Fruit fly (Drosophila melanogaster): ENCODE data around the gene GMF.

DNA sequence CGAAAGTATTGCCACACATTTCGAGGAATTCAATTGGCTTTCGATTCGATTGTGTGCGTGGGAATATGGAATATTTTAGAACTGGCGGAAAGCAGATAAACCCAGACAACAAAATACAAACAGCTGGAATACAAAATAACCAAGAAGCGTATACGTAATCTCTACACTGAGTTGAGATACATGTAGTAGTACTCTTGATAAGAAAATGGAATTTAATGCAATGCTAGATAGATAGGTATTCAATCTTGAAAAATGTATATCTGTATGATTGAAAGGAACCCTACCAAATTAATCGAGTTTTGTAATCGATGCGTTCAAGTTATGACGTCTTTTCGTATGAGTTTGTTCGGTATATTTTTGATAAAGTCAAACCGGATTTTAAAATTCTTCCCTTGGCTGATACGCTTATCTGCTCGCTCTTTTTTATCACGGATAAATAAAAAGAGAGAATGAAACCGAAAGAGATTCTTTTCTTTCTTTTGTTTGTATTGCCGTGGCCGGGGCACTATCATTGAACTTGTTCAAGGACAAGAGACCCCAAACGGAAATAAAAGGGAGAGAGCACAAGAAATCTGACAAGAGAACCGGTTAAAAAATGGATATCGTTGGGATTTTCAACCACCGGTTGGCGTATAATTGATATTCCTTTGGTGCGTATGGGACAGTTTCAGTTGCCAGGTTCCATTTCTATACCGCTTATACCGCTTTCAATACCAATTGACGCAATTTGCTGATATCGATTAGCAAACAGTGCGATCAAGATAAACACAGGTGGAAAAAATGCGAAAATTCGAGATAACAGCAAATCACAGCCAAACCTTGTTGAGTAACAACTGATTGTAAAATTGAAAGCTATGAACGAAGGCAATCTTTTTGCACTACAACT lies 47.3 kb downstream of the GMF start:
- TF ChIP-seq CG15269 (tag; optimal IDR thresholded peaks at IDR 0.05) (no peak), psq (GFP tag; optimal IDR thresholded peaks at IDR 0.05) (no peak), Dfd (GFP tag; optimal IDR thresholded peaks at IDR 0.05) (no peak), sob (GFP tag; IDR thresholded peaks at IDR 0.05) (no peak), seq (GFP tag; IDR thresholded peaks at IDR 0.05) (no peak), CG17612 (GFP tag; IDR thresholded peaks at IDR 0.05) (no peak), lola (GFP tag; optimal IDR thresholded peaks at IDR 0.05) (no peak), grn (GFP tag; optimal IDR thresholded peaks at IDR 0.05) (peak; percentile 65), CG2199 (GFP tag; IDR thresholded peaks at IDR 0.05) (peak; percentile 70; the same call in 1 of the 3 replicates), Elba2 (GFP tag; optimal IDR thresholded peaks at IDR 0.05) (no peak), fd102C (GFP tag; optimal IDR thresholded peaks at IDR 0.05) (no peak), Sin3A (optimal IDR thresholded peaks at IDR 0.05) (no peak), CG13296 (GFP tag; optimal IDR thresholded peaks at IDR 0.05) (no peak), CG12659 (GFP tag; optimal IDR thresholded peaks at IDR 0.05) (no peak)

Data from whole organism, embryonic.